Worm (Caenorhabditis elegans): ENCODE results near the gene daf-3.

The daf-3 gene

DNA sequence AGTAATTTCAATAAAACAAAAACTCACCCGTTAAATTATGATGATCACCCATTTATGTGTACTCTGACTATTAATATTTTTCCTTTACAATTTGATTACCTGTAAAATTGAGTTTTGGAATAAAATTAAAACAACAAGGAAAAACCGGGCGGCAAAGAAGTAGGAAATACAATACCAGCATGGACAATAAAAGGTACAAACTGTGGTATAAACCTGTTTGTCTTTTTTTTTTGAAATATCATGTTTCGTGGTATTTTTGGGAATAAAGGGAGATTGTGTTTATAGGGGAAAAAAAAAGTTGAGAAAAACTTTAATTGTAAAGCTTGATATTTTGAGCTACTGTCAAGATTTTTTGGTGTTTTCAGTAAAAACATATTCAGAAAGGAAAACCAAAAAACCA lies at the start of gene daf-3:
Gene daf-3 (minus strand): TSS at position 101 of the 400 bp plus-strand sequence.
- TF ChIP-seq W03F9.2 (tag; optimal IDR thresholded peaks at IDR 0.05) = no peak
- no peak for TF ChIP-seq him-1 (tag; optimal IDR thresholded peaks at IDR 0.05)
- TF ChIP-seq dao-5 (tag; optimal IDR thresholded peaks at IDR 0.05) = no peak

ce11 chrX:873634-874033 lies 48.4 kb upstream of the daf-3 start:
- no peak for TF ChIP-seq dao-5 (tag; optimal IDR thresholded peaks at IDR 0.05)
- TF ChIP-seq him-1 (tag; optimal IDR thresholded peaks at IDR 0.05) = no peak
- TF ChIP-seq W03F9.2 (tag; optimal IDR thresholded peaks at IDR 0.05) = no peak

DNA sequence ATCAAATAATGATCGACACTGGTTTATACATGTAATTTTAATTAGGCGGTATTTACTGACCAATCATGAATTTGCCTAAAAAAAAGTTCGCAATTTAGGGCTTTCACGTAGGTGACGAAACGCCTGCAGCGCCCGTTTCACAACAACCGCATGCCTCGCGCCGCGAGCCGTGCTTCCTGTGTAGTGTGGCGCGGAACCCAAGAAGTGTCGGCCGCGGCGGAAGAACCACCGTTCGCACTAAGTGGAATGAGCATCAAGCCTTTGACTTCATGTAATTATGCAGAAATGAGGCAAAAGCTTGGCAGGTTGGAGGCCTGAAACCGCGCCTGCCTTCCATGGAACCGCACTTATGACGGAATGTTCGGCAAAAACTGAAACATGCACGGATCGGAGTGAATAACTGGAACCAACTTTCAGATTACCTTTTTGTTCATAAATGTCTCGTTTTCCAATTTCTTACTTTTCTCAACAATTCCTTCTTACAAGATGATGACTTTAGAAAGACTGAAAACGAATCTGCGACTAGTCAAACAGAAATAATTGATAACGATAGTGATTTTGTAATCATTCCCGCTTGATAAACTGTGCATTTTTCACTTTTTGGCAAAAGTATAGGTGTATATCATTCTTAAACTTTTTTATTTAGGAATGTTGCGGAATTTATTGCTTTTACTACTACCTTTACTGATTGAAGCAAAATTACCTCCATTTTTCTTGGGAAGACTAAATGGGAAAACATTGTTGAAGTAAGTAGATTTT lies 46.9 kb upstream of the daf-3 start, which contains the start of gene F56F10.1:
Gene F56F10.1 (plus strand): TSS at position 647 of the 759 bp plus-strand sequence.
- TF ChIP-seq him-1 (tag; optimal IDR thresholded peaks at IDR 0.05) = no peak
- TF ChIP-seq dao-5 (tag; optimal IDR thresholded peaks at IDR 0.05) = no peak
- TF ChIP-seq W03F9.2 (tag; optimal IDR thresholded peaks at IDR 0.05) = no peak

ce11 chrX:871020-871419 lies 45.7 kb upstream of the daf-3 start, which contains the start of gene lgl-1:
TSS of gene lgl-1 (minus strand) at chrX:871089.
- TF ChIP-seq dao-5 (tag; optimal IDR thresholded peaks at IDR 0.05) (no peak), W03F9.2 (tag; optimal IDR thresholded peaks at IDR 0.05) (no peak), him-1 (tag; optimal IDR thresholded peaks at IDR 0.05) (no peak)

DNA sequence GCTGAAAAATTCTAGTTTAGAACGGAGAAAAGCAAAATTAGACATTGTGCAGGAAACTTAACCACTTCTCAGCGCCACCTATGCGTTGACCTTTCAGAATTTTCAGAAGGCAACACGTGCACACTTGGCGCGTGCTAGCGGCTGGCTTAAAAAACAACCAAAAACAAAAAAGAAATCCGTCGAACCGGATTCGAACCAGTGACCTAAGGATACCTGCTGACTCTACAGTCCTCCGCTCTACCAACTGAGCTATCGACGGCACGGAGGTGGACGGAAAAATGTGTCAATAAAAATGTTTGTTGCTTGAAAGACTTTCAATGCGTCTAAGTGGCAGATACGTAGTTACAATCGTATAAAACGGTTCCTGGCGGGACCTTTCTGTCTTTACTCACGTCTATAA lies 39.9 kb upstream of the daf-3 start:
- TF ChIP-seq W03F9.2 (tag; optimal IDR thresholded peaks at IDR 0.05) = no peak
- TF ChIP-seq dao-5 (tag; optimal IDR thresholded peaks at IDR 0.05) = no peak
- TF ChIP-seq him-1 (tag; optimal IDR thresholded peaks at IDR 0.05) = no peak

DNA sequence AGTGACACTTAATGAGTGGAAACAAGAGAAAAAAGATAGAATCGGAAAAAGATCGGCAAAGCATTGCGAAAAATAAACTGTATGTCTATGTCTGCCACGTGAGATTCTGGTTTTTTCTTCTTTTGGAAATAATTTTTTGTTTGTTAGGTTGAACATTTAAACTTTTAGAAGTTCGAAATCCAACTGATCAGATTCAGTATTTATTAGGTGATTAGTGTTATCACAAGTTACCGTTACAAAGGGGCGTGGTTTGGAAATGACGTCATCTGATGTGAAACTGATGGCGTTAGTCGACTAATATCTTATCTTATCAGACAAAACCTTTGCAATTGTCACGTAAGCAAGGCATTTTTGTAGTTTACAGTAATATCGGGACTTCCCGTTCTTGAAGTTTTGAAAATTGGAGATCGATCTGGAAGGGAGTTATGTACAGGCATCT lies 39.0 kb upstream of the daf-3 start:
- TF ChIP-seq him-1 (tag; optimal IDR thresholded peaks at IDR 0.05) = no peak
- no peak for TF ChIP-seq dao-5 (tag; optimal IDR thresholded peaks at IDR 0.05)
- no peak for TF ChIP-seq W03F9.2 (tag; optimal IDR thresholded peaks at IDR 0.05)

DNA sequence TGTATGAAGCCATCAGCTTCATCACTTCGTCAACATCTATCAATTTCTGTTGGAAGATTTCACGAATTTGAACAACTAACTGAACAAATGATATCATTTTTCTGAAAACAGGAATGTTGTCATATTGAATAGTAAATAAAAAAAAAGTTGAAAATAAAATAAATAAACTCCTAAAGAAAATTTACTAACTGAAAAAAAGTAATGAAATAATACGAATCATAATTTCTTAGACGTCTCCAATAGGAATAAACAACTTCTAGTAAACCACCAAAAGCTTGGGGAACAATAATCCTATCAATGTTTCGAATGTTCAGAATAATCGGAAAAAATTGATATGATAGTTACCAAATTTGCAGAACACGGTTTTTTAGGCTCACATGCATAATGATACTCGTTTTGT lies 38.2 kb upstream of the daf-3 start, which contains the start of gene cdo-1:
Gene cdo-1 (minus strand): TSS at position 101 of the 400 bp plus-strand sequence.
- no peak for TF ChIP-seq him-1 (tag; optimal IDR thresholded peaks at IDR 0.05)
- no peak for TF ChIP-seq dao-5 (tag; optimal IDR thresholded peaks at IDR 0.05)
- TF ChIP-seq W03F9.2 (tag; optimal IDR thresholded peaks at IDR 0.05) = no peak

- no peak for TF ChIP-seq dao-5 (tag; optimal IDR thresholded peaks at IDR 0.05)
- no peak for TF ChIP-seq him-1 (tag; optimal IDR thresholded peaks at IDR 0.05)
- TF ChIP-seq W03F9.2 (tag; optimal IDR thresholded peaks at IDR 0.05) = no peak
These were observed 36.1 kb upstream of the daf-3 start for ce11 chrX:861378-861777.

ce11 chrX:859401-859800 lies 34.1 kb upstream of the daf-3 start, which contains the start of gene F56F10.2:
TSS of gene F56F10.2 (plus strand) at chrX:859615.
- TF ChIP-seq him-1 (tag; optimal IDR thresholded peaks at IDR 0.05) (no peak), W03F9.2 (tag; optimal IDR thresholded peaks at IDR 0.05) (no peak), dao-5 (tag; optimal IDR thresholded peaks at IDR 0.05) (no peak)

ce11 chrX:857658-858057 lies 32.4 kb upstream of the daf-3 start:
- no peak for TF ChIP-seq W03F9.2 (tag; optimal IDR thresholded peaks at IDR 0.05)
- no peak for TF ChIP-seq dao-5 (tag; optimal IDR thresholded peaks at IDR 0.05)
- no peak for TF ChIP-seq him-1 (tag; optimal IDR thresholded peaks at IDR 0.05)

- TF ChIP-seq him-1 (tag; optimal IDR thresholded peaks at IDR 0.05) (no peak), dao-5 (tag; optimal IDR thresholded peaks at IDR 0.05) (no peak), W03F9.2 (tag; optimal IDR thresholded peaks at IDR 0.05) (no peak)
These were observed 28.3 kb upstream of the daf-3 start for ce11 chrX:853604-854003.

ce11 chrX:852739-853268 lies 27.5 kb upstream of the daf-3 start:
- TF ChIP-seq dao-5 (tag; optimal IDR thresholded peaks at IDR 0.05) (no peak), W03F9.2 (tag; optimal IDR thresholded peaks at IDR 0.05) (no peak), him-1 (tag; optimal IDR thresholded peaks at IDR 0.05) (no peak)

DNA sequence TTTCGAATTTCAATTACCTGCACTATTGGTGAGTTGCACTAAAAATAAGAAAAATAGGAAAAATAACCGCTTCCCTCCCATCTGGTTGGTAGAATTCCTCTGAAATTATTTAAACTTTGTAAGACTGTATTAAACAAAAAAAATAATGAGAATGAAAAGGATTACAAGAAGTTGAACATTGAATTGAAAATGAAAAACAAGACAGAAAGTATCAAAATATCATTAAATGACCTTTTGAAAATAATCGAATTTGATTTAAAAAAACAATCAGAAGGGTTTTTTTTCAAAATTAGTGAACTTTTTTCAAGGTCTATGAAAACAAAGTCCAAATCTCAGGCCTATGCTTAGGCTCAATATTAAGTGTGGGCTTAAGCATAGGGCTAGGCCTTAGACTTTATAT lies 26.1 kb upstream of the daf-3 start, which contains the start of gene igcm-1:
Gene igcm-1 (minus strand): TSS at position 101 of the 400 bp plus-strand sequence.
- TF ChIP-seq dao-5 (tag; optimal IDR thresholded peaks at IDR 0.05) (no peak), W03F9.2 (tag; optimal IDR thresholded peaks at IDR 0.05) (no peak), him-1 (tag; optimal IDR thresholded peaks at IDR 0.05) (no peak)

DNA sequence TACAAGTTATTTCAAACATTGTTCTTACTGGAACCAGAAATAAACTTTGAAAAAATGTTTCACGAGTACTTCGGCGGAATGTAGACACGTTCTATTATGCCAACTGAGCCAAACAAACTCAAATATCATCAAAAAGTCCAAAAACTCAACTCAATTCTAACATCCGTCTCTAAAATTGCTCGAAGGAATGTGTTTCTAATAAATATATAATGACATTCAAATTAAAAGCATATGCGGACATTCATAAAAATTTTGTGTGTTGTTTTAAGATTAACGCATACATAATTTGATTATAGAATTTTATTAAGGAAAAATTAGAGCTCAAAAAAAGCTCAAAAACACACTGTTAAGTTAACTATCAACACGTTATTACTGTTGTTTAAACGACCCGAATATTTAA lies 20.2 kb upstream of the daf-3 start:
- TF ChIP-seq him-1 (tag; optimal IDR thresholded peaks at IDR 0.05) (no peak), W03F9.2 (tag; optimal IDR thresholded peaks at IDR 0.05) (no peak), dao-5 (tag; optimal IDR thresholded peaks at IDR 0.05) (no peak)
